Worm (Caenorhabditis elegans): ENCODE data around the gene lido-16.

lido-16 gene

ce11 chrII:6448189-6448588, 36.6 kb downstream of the lido-16 start:
- TF ChIP-seq hnd-1 (tag; optimal IDR thresholded peaks at IDR 0.05) (no peak), ceh-13 (GFP tag; optimal IDR thresholded peaks at IDR 0.05) (no peak), tbx-11 (GFP tag; IDR thresholded peaks at IDR 0.05) (no peak), flt-1 (GFP tag; IDR thresholded peaks at IDR 0.05) (no peak), pes-1 (GFP tag; IDR thresholded peaks at IDR 0.05) (no peak), ceh-36 (tag; optimal IDR thresholded peaks at IDR 0.05) (no peak), hmbx-1 (tag; optimal IDR thresholded peaks at IDR 0.05) (no peak), tbx-37 (GFP tag; conservative IDR thresholded peaks at IDR 0.05) (no peak), tra-4 (tag; optimal IDR thresholded peaks at IDR 0.05) (no peak)

DNA sequence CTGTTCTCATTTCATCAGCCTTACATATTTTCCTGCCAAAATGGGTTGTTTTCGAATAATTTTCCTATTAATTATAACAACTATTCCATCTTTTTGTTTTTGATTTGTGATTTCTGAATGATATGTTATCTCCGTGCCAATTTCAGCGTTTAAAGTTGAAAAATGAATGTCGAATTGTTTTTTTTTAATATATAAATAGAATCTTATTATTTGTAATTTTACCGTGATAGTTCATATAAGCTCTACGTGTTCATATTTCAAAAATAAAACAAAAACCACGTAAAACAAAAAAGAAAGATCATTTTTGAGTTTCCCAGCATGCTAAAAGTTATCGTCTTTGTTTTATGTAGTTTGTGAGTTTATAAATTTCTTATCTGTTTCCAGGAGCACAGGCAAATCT, 41.1 kb downstream of the lido-16 start, which contains the start of gene K06A1.2:
Gene K06A1.2 (plus strand): TSS at position 301 of the 400 bp plus-strand sequence.
- TF ChIP-seq ets-7 (tag; optimal IDR thresholded peaks at IDR 0.05) (no peak), hnd-1 (tag; optimal IDR thresholded peaks at IDR 0.05) (no peak), tra-4 (tag; optimal IDR thresholded peaks at IDR 0.05) (no peak), ceh-36 (tag; optimal IDR thresholded peaks at IDR 0.05) (no peak), hmbx-1 (tag; optimal IDR thresholded peaks at IDR 0.05) (no peak), B0310.2 (tag; optimal IDR thresholded peaks at IDR 0.05) (no peak), sea-1 (GFP tag; conservative IDR thresholded peaks at IDR 0.05) (no peak), hmg-4 (GFP tag; optimal IDR thresholded peaks at IDR 0.05) (no peak), aly-1 (tag; optimal IDR thresholded peaks at IDR 0.05) (no peak), tbx-37 (GFP tag; conservative IDR thresholded peaks at IDR 0.05) (no peak), pes-1 (GFP tag; IDR thresholded peaks at IDR 0.05) (no peak), tbx-11 (GFP tag; IDR thresholded peaks at IDR 0.05) (no peak), F13C5.2 (tag; optimal IDR thresholded peaks at IDR 0.05) (no peak), flt-1 (GFP tag; IDR thresholded peaks at IDR 0.05) (no peak)

DNA sequence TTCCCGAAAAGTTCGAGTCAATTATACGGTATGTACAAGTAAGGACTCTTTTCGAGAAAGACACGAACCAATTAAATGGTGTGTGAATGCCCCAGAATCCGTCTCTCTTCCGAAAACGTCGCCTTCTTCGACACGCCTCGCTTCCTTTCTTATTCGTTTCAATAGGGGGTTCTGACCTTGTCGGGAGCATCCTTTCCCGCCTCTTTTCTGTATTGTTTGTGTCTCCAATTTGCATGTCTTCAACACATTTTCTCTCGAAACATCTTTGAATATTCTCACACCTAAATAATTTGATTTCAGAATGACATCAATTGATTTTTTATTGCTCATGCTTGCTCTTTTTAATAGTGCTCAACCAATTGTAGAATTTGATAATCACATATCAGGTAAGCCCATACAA, 43.6 kb downstream of the lido-16 start, which contains the start of gene cutl-16:
Gene cutl-16 (plus strand): TSS at position 301 of the 400 bp plus-strand sequence.
- no peak for TF ChIP-seq ets-7 (tag; optimal IDR thresholded peaks at IDR 0.05)
- TF ChIP-seq hmbx-1 (tag; optimal IDR thresholded peaks at IDR 0.05), result no peak
- no peak for TF ChIP-seq sea-1 (GFP tag; conservative IDR thresholded peaks at IDR 0.05)
- TF ChIP-seq scrt-1 (GFP tag; IDR thresholded peaks at IDR 0.05), result no peak
- TF ChIP-seq hmg-4 (GFP tag; optimal IDR thresholded peaks at IDR 0.05), result no peak
- TF ChIP-seq hnd-1 (tag; optimal IDR thresholded peaks at IDR 0.05), result no peak

DNA sequence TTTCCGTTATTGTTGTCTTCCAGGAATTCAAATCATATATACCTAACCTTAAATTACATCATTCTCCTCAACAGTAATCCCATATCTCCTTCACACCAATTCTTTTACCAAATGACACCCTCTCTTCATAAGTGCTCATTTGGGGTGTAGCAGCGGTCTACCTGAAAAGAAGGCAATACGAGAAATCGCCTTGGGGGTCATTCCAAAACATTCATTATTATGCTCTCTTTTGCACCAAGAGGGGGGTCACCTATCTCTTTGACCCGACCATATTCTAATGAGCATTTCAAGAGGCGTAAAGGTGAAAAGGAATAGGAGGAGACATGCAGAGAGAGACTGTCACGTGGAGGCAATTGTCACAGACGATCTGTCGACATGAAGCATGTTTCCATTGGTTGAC, 47.9 kb downstream of the lido-16 start:
- TF ChIP-seq hmbx-1 (tag; optimal IDR thresholded peaks at IDR 0.05) (no peak), tra-4 (tag; optimal IDR thresholded peaks at IDR 0.05) (no peak), hnd-1 (tag; optimal IDR thresholded peaks at IDR 0.05) (no peak), F13C5.2 (tag; optimal IDR thresholded peaks at IDR 0.05) (no peak), B0310.2 (tag; optimal IDR thresholded peaks at IDR 0.05) (no peak), ceh-13 (GFP tag; optimal IDR thresholded peaks at IDR 0.05) (no peak), flt-1 (GFP tag; IDR thresholded peaks at IDR 0.05) (no peak), pes-1 (GFP tag; IDR thresholded peaks at IDR 0.05) (no peak), tbx-11 (GFP tag; IDR thresholded peaks at IDR 0.05) (no peak), ama-1 (optimal IDR thresholded peaks at IDR 0.05) (no peak), sea-1 (GFP tag; conservative IDR thresholded peaks at IDR 0.05) (no peak), hmg-4 (GFP tag; optimal IDR thresholded peaks at IDR 0.05) (no peak)
